Worm (Caenorhabditis elegans): Measurements from ENCODE around the gene C03H5.9.

DNA sequence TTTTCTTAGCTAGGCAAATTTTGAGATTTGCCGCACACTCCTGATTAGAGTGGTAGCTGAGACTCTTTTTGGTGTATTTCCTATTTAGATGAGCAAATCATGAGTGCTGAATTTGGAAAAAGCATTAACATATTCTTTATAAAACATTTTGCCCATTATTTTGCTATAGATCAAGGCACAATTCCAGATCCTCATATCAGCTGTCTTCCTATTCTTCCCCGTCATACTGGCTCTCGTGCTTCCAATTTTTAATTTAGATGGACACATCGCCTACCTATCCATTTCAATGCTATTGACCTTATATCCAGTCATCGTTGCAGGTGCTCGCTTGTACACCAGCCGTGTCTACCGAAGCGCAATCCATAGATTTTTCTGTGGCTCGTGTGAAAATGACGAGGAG is 1.5 kb downstream of the C03H5.9 start, which contains the start of gene C03H5.7:
- no peak for TF ChIP-seq ama-1 (optimal IDR thresholded peaks at IDR 0.05)
- TF ChIP-seq unc-39 (tag; optimal IDR thresholded peaks at IDR 0.05): no peak
